Worm (Caenorhabditis elegans) whole organism, late embryonic: Measurements from ENCODE around the gene srd-29.

ENCODE experiments used
- C38D4.7 ChIP-seq: fragments of 200-800 bp; sonication (Bioruptor generic); optimal IDR thresholded peaks from 2 replicates; lab custom pipeline; 2018; ENCODE audit warnings: mild to moderate bottlenecking, missing genetic modification characterization, moderate library complexity, missing compliant biosample characterization
- K09A11.1 ChIP-seq: sonication (generic microtip); optimal IDR thresholded peaks from 2 replicates; lab custom pipeline; 2017; ENCODE audit warnings: antibody characterized with exemption, mild to moderate bottlenecking, missing genetic modification characterization, missing compliant biosample characterization; ENCODE audit not compliant: insufficient read depth
- T23F11.4 ChIP-seq: fragments of 200-800 bp; sonication (Bioruptor generic); optimal IDR thresholded peaks from 2 replicates; lab custom pipeline; 2018; ENCODE audit warnings: mild to moderate bottlenecking, missing genetic modification characterization, missing compliant biosample characterization
- ama-1 ChIP-seq: fragments of 150-350 bp; optimal IDR thresholded peaks from 2 replicates; lab custom pipeline; 2014
- ceh-18 ChIP-seq: sonication (generic microtip); optimal IDR thresholded peaks from 2 replicates; lab custom pipeline; 2016; ENCODE audit warnings: missing genetic modification characterization, missing compliant biosample characterization
- ceh-2 ChIP-seq: sonication (generic microtip); optimal IDR thresholded peaks from 2 replicates; lab custom pipeline; 2016; ENCODE audit warnings: missing genotype, missing genetic modification characterization, missing compliant biosample characterization
- ceh-24 ChIP-seq: sonication (generic microtip); optimal IDR thresholded peaks from 2 replicates; lab custom pipeline; 2016; ENCODE audit warnings: mild to moderate bottlenecking, missing genetic modification characterization, missing compliant biosample characterization
- ceh-31 ChIP-seq: sonication (generic microtip); optimal IDR thresholded peaks from 2 replicates; lab custom pipeline; 2016; ENCODE audit warnings: missing genetic modification characterization, missing compliant biosample characterization
- ceh-34 ChIP-seq: sonication (generic microtip); optimal IDR thresholded peaks from 2 replicates; lab custom pipeline; 2016; ENCODE audit warnings: mild to moderate bottlenecking, missing genetic modification characterization, missing compliant biosample characterization
- dmd-4 ChIP-seq: sonication (generic microtip); optimal IDR thresholded peaks from 2 replicates; lab custom pipeline; 2016; ENCODE audit warnings: borderline replicate concordance, missing genetic modification characterization, missing compliant biosample characterization
- elt-2 ChIP-seq: sonication (generic microtip); optimal IDR thresholded peaks from 2 replicates; lab custom pipeline; 2016; ENCODE audit warnings: missing genetic modification reagents, missing genetic modification characterization, missing compliant biosample characterization
- eyg-1 ChIP-seq: sonication (generic microtip); optimal IDR thresholded peaks from 2 replicates; lab custom pipeline; 2016; ENCODE audit warnings: missing genotype, missing genetic modification characterization, missing compliant biosample characterization
- fax-1 ChIP-seq: sonication (generic microtip); optimal IDR thresholded peaks from 2 replicates; lab custom pipeline; 2016; ENCODE audit warnings: missing genotype, missing genetic modification characterization, missing compliant biosample characterization
- fkh-6 ChIP-seq: sonication (generic microtip); optimal IDR thresholded peaks from 2 replicates; lab custom pipeline; 2016; ENCODE audit warnings: missing genetic modification characterization, missing compliant biosample characterization
- hlh-30 ChIP-seq: sonication (generic microtip); optimal IDR thresholded peaks from 2 replicates; lab custom pipeline; 2017; ENCODE audit warnings: antibody characterized with exemption, missing genetic modification characterization, missing compliant biosample characterization; ENCODE audit not compliant: insufficient read depth
- hlh-6 ChIP-seq: sonication (generic microtip); optimal IDR thresholded peaks from 2 replicates; lab custom pipeline; 2016; ENCODE audit warnings: missing genotype, missing genetic modification characterization, missing compliant biosample characterization
- hlh-8 ChIP-seq: sonication (generic microtip); optimal IDR thresholded peaks from 2 replicates; lab custom pipeline; 2016; ENCODE audit warnings: missing genotype, missing genetic modification characterization, missing compliant biosample characterization
- lim-6 ChIP-seq: sonication (generic microtip); optimal IDR thresholded peaks from 2 replicates; lab custom pipeline; 2016; ENCODE audit warnings: missing genetic modification characterization, missing compliant biosample characterization
- lin-11 ChIP-seq: fragments of 200-800 bp; sonication (Bioruptor generic); optimal IDR thresholded peaks from 2 replicates; lab custom pipeline; 2018; ENCODE audit warnings: mild to moderate bottlenecking, missing genetic modification characterization, missing compliant biosample characterization
- madf-2 ChIP-seq: sonication (generic microtip); optimal IDR thresholded peaks from 2 replicates; lab custom pipeline; 2017; ENCODE audit warnings: missing genetic modification characterization, missing compliant biosample characterization
- mec-3 ChIP-seq: sonication (generic microtip); optimal IDR thresholded peaks from 2 replicates; lab custom pipeline; 2016; ENCODE audit warnings: borderline replicate concordance, missing genetic modification characterization, missing compliant biosample characterization
- nhr-232 ChIP-seq: sonication (generic microtip); optimal IDR thresholded peaks from 2 replicates; lab custom pipeline; 2016; ENCODE audit warnings: missing genetic modification characterization, missing compliant biosample characterization
- npax-4 ChIP-seq: sonication (generic microtip); optimal IDR thresholded peaks from 2 replicates; lab custom pipeline; 2016; ENCODE audit warnings: missing genetic modification characterization, missing compliant biosample characterization
- odd-2 ChIP-seq: sonication (generic microtip); optimal IDR thresholded peaks from 2 replicates; lab custom pipeline; 2017; ENCODE audit warnings: antibody characterized with exemption, mild to moderate bottlenecking, missing genetic modification characterization, missing compliant biosample characterization
- pag-3 ChIP-seq: sonication (generic microtip); optimal IDR thresholded peaks from 2 replicates; lab custom pipeline; 2016; ENCODE audit warnings: missing compliant biosample characterization, missing genetic modification characterization, borderline replicate concordance
- pax-1 ChIP-seq: fragments of 150-350 bp; optimal IDR thresholded peaks from 2 replicates; lab custom pipeline; 2014; ENCODE audit warnings: missing biosample characterization, missing genetic modification characterization
- sdc-2 ChIP-seq: sonication (generic microtip); optimal IDR thresholded peaks from 2 replicates; lab custom pipeline; 2016; ENCODE audit warnings: missing genotype, missing genetic modification characterization, missing compliant biosample characterization
- sox-2 ChIP-seq: fragments of 200-800 bp; sonication (Bioruptor generic); IDR thresholded peaks from 2 replicates; pipeline ENCODE4 v1.3.6; 2022; ENCODE audit warnings: missing genetic modification reagents, missing genetic modification characterization, missing compliant biosample characterization
- syd-9 ChIP-seq: sonication (generic microtip); optimal IDR thresholded peaks from 2 replicates; lab custom pipeline; 2016; ENCODE audit warnings: mild to moderate bottlenecking, missing genetic modification characterization, moderate library complexity, missing compliant biosample characterization
- unc-3 ChIP-seq, 2 experiments: fragments of 200-800 bp in 1 of 2; sonication (Bioruptor generic) in 1 of 2; sonication (generic microtip) in 1 of 2; conservative IDR thresholded peaks in 1 of 2; optimal IDR thresholded peaks in 1 of 2; 2 replicates each; pipeline versions ENCODE4 v1.3.6 to Lab custom; 2016 to 2022; ENCODE audit warnings: missing compliant biosample characterization in 2 of 2, missing genetic modification characterization in 2 of 2, missing genetic modification reagents in 1 of 2
- unc-42 ChIP-seq: sonication (generic microtip); optimal IDR thresholded peaks from 2 replicates; lab custom pipeline; 2016; ENCODE audit warnings: missing genotype, missing genetic modification characterization, missing compliant biosample characterization
- unc-86 ChIP-seq: sonication (generic microtip); optimal IDR thresholded peaks from 2 replicates; lab custom pipeline; 2016; ENCODE audit warnings: missing genetic modification characterization, missing compliant biosample characterization
- ztf-16 ChIP-seq: sonication (generic microtip); optimal IDR thresholded peaks from 2 replicates; lab custom pipeline; 2017; ENCODE audit warnings: missing genetic modification characterization, missing compliant biosample characterization

The srd-29 gene

DNA sequence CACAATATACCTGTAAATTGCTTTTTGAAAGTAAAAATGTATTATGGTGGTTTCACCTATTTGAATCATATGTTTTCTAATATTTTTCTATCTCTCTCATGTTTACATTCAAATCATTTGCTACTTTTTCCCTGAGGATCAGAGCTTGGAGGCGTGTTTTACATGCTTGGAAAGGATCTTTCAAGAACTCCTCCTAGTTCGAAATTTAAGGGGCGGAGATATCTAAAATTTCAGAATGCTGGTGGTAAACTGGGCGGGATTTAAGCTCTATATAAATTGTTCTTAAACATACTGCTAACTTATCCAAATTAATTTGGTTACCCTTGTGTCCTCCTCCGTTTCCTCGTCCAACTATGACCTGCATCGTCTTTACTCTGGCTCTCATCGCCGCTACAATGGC, 32.4 kb downstream of the srd-29 start, which contains the start of gene C12D5.5:
TSS of gene C12D5.5 (plus strand) at position 301 of the 400 bp plus-strand sequence.
- TF ChIP-seq sox-2 (GFP tag; lab: Robert Waterston, UW) (no peak), elt-2 (tag; lab: Kevin White, UChicago) (no peak), sdc-2 (tag; lab: Kevin White, UChicago) (no peak), ceh-2 (no peak), K09A11.1 (tag; lab: Kevin White, UChicago) (no peak), fkh-6 (tag; lab: Kevin White, UChicago) (no peak), nhr-232 (tag; lab: Kevin White, UChicago) (no peak), C38D4.7 (GFP tag; lab: Kevin White, UChicago) (no peak), npax-4 (tag; lab: Kevin White, UChicago) (no peak), ceh-31 (tag; lab: Kevin White, UChicago) (no peak), mec-3 (tag; lab: Kevin White, UChicago) (no peak), unc-42 (no peak), ama-1 (lab: Kevin White, UChicago) (no peak)

DNA sequence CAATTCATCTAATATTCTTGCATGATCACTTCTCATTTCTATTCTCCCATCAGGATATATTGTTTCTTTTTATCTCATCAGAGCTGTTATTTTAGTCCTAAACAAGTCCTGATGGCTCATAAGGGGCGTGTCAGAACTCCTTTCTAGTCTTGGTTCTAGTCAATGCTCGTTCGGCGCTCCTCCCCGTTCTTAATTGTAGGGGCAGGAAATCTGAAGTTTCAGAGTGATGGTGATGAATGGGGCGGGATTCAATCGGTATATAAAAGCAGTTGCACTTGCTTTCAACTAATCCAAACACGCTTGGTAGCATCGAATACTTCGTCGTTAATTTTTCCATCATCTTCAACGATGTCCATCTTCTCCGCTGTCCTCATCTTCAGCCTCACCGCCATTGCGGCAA, 36.7 kb downstream of the srd-29 start, which contains the start of gene C12D5.4:
TSS of gene C12D5.4 (plus strand) at position 301 of the 400 bp plus-strand sequence.
- no peak for TF ChIP-seq lim-6 (tag; lab: Kevin White, UChicago)
- no peak for TF ChIP-seq unc-86
- TF ChIP-seq, all 69 proteins: peak for 0

DNA sequence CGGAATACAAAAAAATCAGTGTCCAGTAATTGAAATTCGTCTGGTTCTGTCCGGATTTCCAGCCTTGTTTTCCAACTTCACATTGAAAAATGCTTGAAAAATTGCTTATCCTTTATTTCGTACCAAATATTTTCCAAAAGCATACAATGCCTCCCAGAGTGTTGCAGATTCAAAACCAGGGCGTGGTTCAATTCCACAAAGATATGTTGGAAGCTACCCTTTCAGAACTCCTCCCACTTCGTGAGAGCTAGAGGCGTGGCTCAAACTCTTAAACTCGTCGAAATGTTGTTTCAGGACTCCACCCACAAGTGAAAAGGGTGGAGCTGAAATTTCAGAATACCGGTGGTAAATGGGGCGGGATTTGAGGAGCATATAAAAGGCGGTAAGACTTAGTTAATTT, 40.3 kb downstream of the srd-29 start, which contains the start of gene C12D5.3:
TSS of gene C12D5.3 (plus strand) at position 301 of the 400 bp plus-strand sequence.
- TF ChIP-seq hlh-8 (tag; lab: Kevin White, UChicago) = no peak
- TF ChIP-seq ceh-24 (tag; lab: Kevin White, UChicago) = no peak
- no peak for TF ChIP-seq pag-3 (tag; lab: Kevin White, UChicago)
- TF ChIP-seq fkh-6 (tag; lab: Kevin White, UChicago) = no peak
- TF ChIP-seq T23F11.4 = no peak
- TF ChIP-seq sdc-2 (tag; lab: Kevin White, UChicago) = no peak
- TF ChIP-seq ztf-16 = no peak
- TF ChIP-seq ama-1 (lab: Kevin White, UChicago) = no peak
- TF ChIP-seq unc-42 = no peak
- no peak for TF ChIP-seq lim-6 (tag; lab: Kevin White, UChicago)
- TF ChIP-seq, all 69 proteins: peak for 0

DNA sequence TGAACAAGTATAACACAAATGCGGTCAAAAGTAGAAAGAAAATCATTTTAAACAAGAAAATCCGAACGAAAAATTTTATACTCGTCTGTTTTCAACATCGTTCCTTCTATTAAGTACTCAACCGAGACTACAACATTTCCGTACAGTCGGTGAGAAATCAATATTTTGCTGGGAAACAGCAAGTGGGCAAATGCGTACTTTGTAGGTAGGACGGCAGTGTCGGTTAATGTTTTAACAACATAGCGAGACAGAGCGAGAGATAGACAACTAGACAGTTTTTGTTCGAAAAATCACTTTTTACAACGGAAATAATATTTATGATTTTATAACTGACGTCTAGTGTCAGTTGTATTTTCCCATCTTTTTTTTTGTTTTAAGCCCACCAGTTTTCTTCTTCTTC, 45.8 kb downstream of the srd-29 start, which contains the start of gene cyp-33A1:
TSS of gene cyp-33A1 (minus strand) at position 72 of the 400 bp plus-strand sequence.
- TF ChIP-seq syd-9 (tag; lab: Kevin White, UChicago) (no peak), ceh-34 (tag; lab: Kevin White, UChicago) (no peak), lin-11 (tag; lab: Kevin White, UChicago) (no peak), eyg-1 (tag; lab: Kevin White, UChicago) (no peak), dmd-4 (tag; lab: Kevin White, UChicago) (no peak), pax-1 (no peak), ceh-18 (tag; lab: Kevin White, UChicago) (no peak), unc-3 (GFP tag; conservative IDR thresholded peaks at IDR 0.05; lab: Robert Waterston, UW) (no peak), unc-3 (tag; optimal IDR thresholded peaks at IDR 0.05; lab: Kevin White, UChicago) (no peak), hlh-30 (no peak), madf-2 (tag; lab: Kevin White, UChicago) (no peak), odd-2 (tag; lab: Kevin White, UChicago) (no peak), pag-3 (tag; lab: Kevin White, UChicago) (no peak), hlh-6 (no peak), fax-1 (no peak)
